Worm (Caenorhabditis elegans) whole organism, late embryonic: Measurements from ENCODE around the gene F44E7.3.

Experiments
- C08G9.2 ChIP-seq: sonication (generic microtip); optimal IDR thresholded peaks from 2 replicates; lab custom pipeline; 2016; ENCODE audit warnings: mild to moderate bottlenecking, missing genetic modification characterization, moderate library complexity, missing compliant biosample characterization
- K02D7.2 ChIP-seq: sonication (generic microtip); optimal IDR thresholded peaks from 2 replicates; lab custom pipeline; 2017; ENCODE audit warnings: mild to moderate bottlenecking, missing genetic modification characterization, missing compliant biosample characterization
- K09A11.1 ChIP-seq: sonication (generic microtip); optimal IDR thresholded peaks from 2 replicates; lab custom pipeline; 2017; ENCODE audit warnings: antibody characterized with exemption, mild to moderate bottlenecking, missing genetic modification characterization, missing compliant biosample characterization; ENCODE audit not compliant: insufficient read depth
- Y22D7AL.16 ChIP-seq: sonication (generic microtip); optimal IDR thresholded peaks from 2 replicates; lab custom pipeline; 2016; ENCODE audit warnings: missing genetic modification characterization, missing compliant biosample characterization
- ceh-14 ChIP-seq: sonication (generic microtip); optimal IDR thresholded peaks from 2 replicates; lab custom pipeline; 2016; ENCODE audit warnings: missing genotype, missing genetic modification characterization, missing compliant biosample characterization
- ceh-18 ChIP-seq: sonication (generic microtip); optimal IDR thresholded peaks from 2 replicates; lab custom pipeline; 2016; ENCODE audit warnings: missing genetic modification characterization, missing compliant biosample characterization
- ceh-2 ChIP-seq: sonication (generic microtip); optimal IDR thresholded peaks from 2 replicates; lab custom pipeline; 2016; ENCODE audit warnings: missing genotype, missing genetic modification characterization, missing compliant biosample characterization
- ceh-22 ChIP-seq: sonication (generic microtip); optimal IDR thresholded peaks from 2 replicates; lab custom pipeline; 2017; ENCODE audit warnings: missing biosample characterization, missing genetic modification characterization
- ceh-24 ChIP-seq: sonication (generic microtip); optimal IDR thresholded peaks from 2 replicates; lab custom pipeline; 2016; ENCODE audit warnings: mild to moderate bottlenecking, missing genetic modification characterization, missing compliant biosample characterization
- ceh-30 ChIP-seq: fragments of 150-350 bp; optimal IDR thresholded peaks from 2 replicates; lab custom pipeline; 2014; ENCODE audit warnings: missing biosample characterization, missing genetic modification characterization
- ceh-45 ChIP-seq: fragments of 200-800 bp; sonication (Bioruptor generic); IDR thresholded peaks from 2 replicates; pipeline ENCODE4 v1.3.6; 2022; ENCODE audit warnings: missing genetic modification reagents, missing genetic modification characterization, missing compliant biosample characterization
- ceh-48 ChIP-seq: sonication (generic microtip); optimal IDR thresholded peaks from 2 replicates; lab custom pipeline; 2016; ENCODE audit warnings: missing genetic modification characterization, inconsistent platforms, missing compliant biosample characterization
- ceh-9 ChIP-seq: sonication (generic microtip); optimal IDR thresholded peaks from 2 replicates; lab custom pipeline; 2016; ENCODE audit warnings: mild to moderate bottlenecking, missing genetic modification characterization, inconsistent platforms, missing compliant biosample characterization
- dmd-4 ChIP-seq: sonication (generic microtip); optimal IDR thresholded peaks from 2 replicates; lab custom pipeline; 2016; ENCODE audit warnings: borderline replicate concordance, missing genetic modification characterization, missing compliant biosample characterization
- dve-1 ChIP-seq: sonication (generic microtip); optimal IDR thresholded peaks from 2 replicates; lab custom pipeline; 2017; ENCODE audit warnings: antibody characterized with exemption, mild to moderate bottlenecking, missing genetic modification characterization, missing compliant biosample characterization
- eyg-1 ChIP-seq: sonication (generic microtip); optimal IDR thresholded peaks from 2 replicates; lab custom pipeline; 2016; ENCODE audit warnings: missing genotype, missing genetic modification characterization, missing compliant biosample characterization
- fax-1 ChIP-seq: sonication (generic microtip); optimal IDR thresholded peaks from 2 replicates; lab custom pipeline; 2016; ENCODE audit warnings: missing genotype, missing genetic modification characterization, missing compliant biosample characterization
- fkh-6 ChIP-seq: sonication (generic microtip); optimal IDR thresholded peaks from 2 replicates; lab custom pipeline; 2016; ENCODE audit warnings: missing genetic modification characterization, missing compliant biosample characterization
- hlh-13 ChIP-seq: fragments of 200-800 bp; sonication (Bioruptor generic); optimal IDR thresholded peaks from 2 replicates; lab custom pipeline; 2018; ENCODE audit warnings: mild to moderate bottlenecking, missing genetic modification characterization, missing compliant biosample characterization
- hlh-30 ChIP-seq: sonication (generic microtip); optimal IDR thresholded peaks from 2 replicates; lab custom pipeline; 2017; ENCODE audit warnings: antibody characterized with exemption, missing genetic modification characterization, missing compliant biosample characterization; ENCODE audit not compliant: insufficient read depth
- lin-11 ChIP-seq: fragments of 200-800 bp; sonication (Bioruptor generic); optimal IDR thresholded peaks from 2 replicates; lab custom pipeline; 2018; ENCODE audit warnings: mild to moderate bottlenecking, missing genetic modification characterization, missing compliant biosample characterization
- madf-2 ChIP-seq: sonication (generic microtip); optimal IDR thresholded peaks from 2 replicates; lab custom pipeline; 2017; ENCODE audit warnings: missing genetic modification characterization, missing compliant biosample characterization
- mec-3 ChIP-seq: sonication (generic microtip); optimal IDR thresholded peaks from 2 replicates; lab custom pipeline; 2016; ENCODE audit warnings: borderline replicate concordance, missing genetic modification characterization, missing compliant biosample characterization
- nhr-11 ChIP-seq: fragments of 150-350 bp; optimal IDR thresholded peaks from 2 replicates; lab custom pipeline; 2014; ENCODE audit warnings: missing biosample characterization, missing genetic modification characterization
- nhr-232 ChIP-seq: sonication (generic microtip); optimal IDR thresholded peaks from 2 replicates; lab custom pipeline; 2016; ENCODE audit warnings: missing genetic modification characterization, missing compliant biosample characterization
- odd-2 ChIP-seq: sonication (generic microtip); optimal IDR thresholded peaks from 2 replicates; lab custom pipeline; 2017; ENCODE audit warnings: antibody characterized with exemption, mild to moderate bottlenecking, missing genetic modification characterization, missing compliant biosample characterization
- pag-3 ChIP-seq: sonication (generic microtip); optimal IDR thresholded peaks from 2 replicates; lab custom pipeline; 2016; ENCODE audit warnings: missing compliant biosample characterization, missing genetic modification characterization, borderline replicate concordance
- pax-1 ChIP-seq: fragments of 150-350 bp; optimal IDR thresholded peaks from 2 replicates; lab custom pipeline; 2014; ENCODE audit warnings: missing biosample characterization, missing genetic modification characterization
- pha-2 ChIP-seq: sonication (generic microtip); optimal IDR thresholded peaks from 2 replicates; lab custom pipeline; 2017; ENCODE audit warnings: mild to moderate bottlenecking, missing genetic modification characterization, missing compliant biosample characterization
- pros-1 ChIP-seq: fragments of 150-350 bp; optimal IDR thresholded peaks from 2 replicates; lab custom pipeline; 2014; ENCODE audit warnings: missing biosample characterization, missing genetic modification reagents, missing genetic modification characterization
- ref-2 ChIP-seq: sonication (generic microtip); optimal IDR thresholded peaks from 2 replicates; lab custom pipeline; 2016; ENCODE audit warnings: missing genetic modification characterization, missing compliant biosample characterization
- rnt-1 ChIP-seq: sonication (generic microtip); optimal IDR thresholded peaks from 2 replicates; lab custom pipeline; 2016; ENCODE audit warnings: missing genetic modification characterization, missing compliant biosample characterization
- sox-2 ChIP-seq: fragments of 200-800 bp; sonication (Bioruptor generic); IDR thresholded peaks from 2 replicates; pipeline ENCODE4 v1.3.6; 2022; ENCODE audit warnings: missing genetic modification reagents, missing genetic modification characterization, missing compliant biosample characterization
- syd-9 ChIP-seq: sonication (generic microtip); optimal IDR thresholded peaks from 2 replicates; lab custom pipeline; 2016; ENCODE audit warnings: mild to moderate bottlenecking, missing genetic modification characterization, moderate library complexity, missing compliant biosample characterization
- tbx-2 ChIP-seq: sonication (generic microtip); optimal IDR thresholded peaks from 2 replicates; lab custom pipeline; 2016; ENCODE audit warnings: missing genetic modification characterization, missing compliant biosample characterization
- tbx-7 ChIP-seq: sonication (generic microtip); optimal IDR thresholded peaks from 2 replicates; lab custom pipeline; 2016; ENCODE audit warnings: missing genotype, missing genetic modification characterization, missing compliant biosample characterization
- ttx-3 ChIP-seq: sonication (generic microtip); optimal IDR thresholded peaks from 2 replicates; lab custom pipeline; 2016; ENCODE audit warnings: missing genetic modification reagents, missing genetic modification characterization, missing compliant biosample characterization
- unc-55 ChIP-seq: sonication (generic microtip); optimal IDR thresholded peaks from 2 replicates; lab custom pipeline; 2017; ENCODE audit warnings: missing biosample characterization, missing genetic modification reagents, missing genetic modification characterization
- unc-86 ChIP-seq: sonication (generic microtip); optimal IDR thresholded peaks from 2 replicates; lab custom pipeline; 2016; ENCODE audit warnings: missing genetic modification characterization, missing compliant biosample characterization
- zip-5 ChIP-seq: sonication (generic microtip); optimal IDR thresholded peaks from 2 replicates; lab custom pipeline; 2016; ENCODE audit warnings: missing genetic modification characterization, missing compliant biosample characterization
- ztf-16 ChIP-seq: sonication (generic microtip); optimal IDR thresholded peaks from 2 replicates; lab custom pipeline; 2017; ENCODE audit warnings: missing genetic modification characterization, missing compliant biosample characterization

F44E7.3 gene

ce11 chrV:5771627-5772026 lies at the start of gene F44E7.3:
F44E7.3 (plus strand) TSS chrV:5771945.
- TF ChIP-seq pros-1 (tag; lab: Kevin White, UChicago) (no peak), eyg-1 (no peak)

- no peak for TF ChIP-seq ref-2 (tag; lab: Kevin White, UChicago)
- TF ChIP-seq odd-2 (tag; lab: Kevin White, UChicago), result no peak
- no peak for TF ChIP-seq mec-3 (tag; lab: Kevin White, UChicago)
- no peak for TF ChIP-seq hlh-30
- TF ChIP-seq unc-55 (GFP tag; lab: Kevin White, UChicago), result no peak
- TF ChIP-seq madf-2 (tag; lab: Kevin White, UChicago), result no peak
- no peak for TF ChIP-seq nhr-232 (tag; lab: Kevin White, UChicago)
- no peak for TF ChIP-seq pha-2
- TF ChIP-seq ceh-48, result no peak
- no peak for TF ChIP-seq rnt-1 (tag; lab: Kevin White, UChicago)
- TF ChIP-seq ceh-14 (tag; lab: Kevin White, UChicago), result no peak
- no peak for TF ChIP-seq ceh-22 (tag; lab: Kevin White, UChicago)
- TF ChIP-seq dmd-4, result no peak
- no peak for TF ChIP-seq zip-5 (tag; lab: Kevin White, UChicago)
- TF ChIP-seq, all 69 proteins: peak for 0
Measured at ce11 chrV:5722093-5722492, 49.7 kb upstream of the F44E7.3 start.

ce11 chrV:5724395-5724794 lies 47.4 kb upstream of the F44E7.3 start:
- TF ChIP-seq pag-3 (tag; lab: Kevin White, UChicago) (no peak), tbx-7 (tag; lab: Kevin White, UChicago) (no peak), ceh-24 (tag; lab: Kevin White, UChicago) (no peak), lin-11 (tag; lab: Kevin White, UChicago) (no peak), zip-5 (tag; lab: Kevin White, UChicago) (no peak), syd-9 (no peak), unc-86 (no peak), sox-2 (GFP tag; lab: Robert Waterston, UW) (no peak), K02D7.2 (tag; lab: Kevin White, UChicago) (no peak), K09A11.1 (tag; lab: Kevin White, UChicago) (no peak), nhr-11 (tag; lab: Kevin White, UChicago) (no peak), ceh-45 (no peak), ceh-18 (no peak), ceh-30 (no peak), ztf-16 (tag; lab: Kevin White, UChicago) (no peak), hlh-13 (no peak)

ce11 chrV:5726463-5726862 lies 45.3 kb upstream of the F44E7.3 start, which contains the start of gene K09H11.4:
K09H11.4 (minus strand) TSS chrV:5726563.
- TF ChIP-seq ceh-9 (no peak), ceh-24 (tag; lab: Kevin White, UChicago) (no peak), tbx-2 (tag; lab: Kevin White, UChicago) (no peak), zip-5 (tag; lab: Kevin White, UChicago) (no peak), ceh-30 (no peak), ttx-3 (no peak), fkh-6 (tag; lab: Kevin White, UChicago) (no peak)

ce11 chrV:5730783-5731182 lies 41.0 kb upstream of the F44E7.3 start, which contains the start of gene K09H11.15:
K09H11.15 (minus strand) TSS chrV:5730883.
- TF ChIP-seq ceh-2, result no peak
- no peak for TF ChIP-seq hlh-13
- no peak for TF ChIP-seq tbx-2 (tag; lab: Kevin White, UChicago)
- TF ChIP-seq dve-1 (tag; lab: Kevin White, UChicago), result no peak
- no peak for TF ChIP-seq C08G9.2
- no peak for TF ChIP-seq pag-3 (tag; lab: Kevin White, UChicago)
- no peak for TF ChIP-seq fax-1 (tag; lab: Kevin White, UChicago)
- TF ChIP-seq Y22D7AL.16 (tag; lab: Kevin White, UChicago), result no peak
- TF ChIP-seq pax-1 (tag; lab: Kevin White, UChicago), result no peak
- no peak for TF ChIP-seq ceh-18
